Worm (Caenorhabditis elegans): ENCODE data around the gene clec-260.

The clec-260 gene

DNA sequence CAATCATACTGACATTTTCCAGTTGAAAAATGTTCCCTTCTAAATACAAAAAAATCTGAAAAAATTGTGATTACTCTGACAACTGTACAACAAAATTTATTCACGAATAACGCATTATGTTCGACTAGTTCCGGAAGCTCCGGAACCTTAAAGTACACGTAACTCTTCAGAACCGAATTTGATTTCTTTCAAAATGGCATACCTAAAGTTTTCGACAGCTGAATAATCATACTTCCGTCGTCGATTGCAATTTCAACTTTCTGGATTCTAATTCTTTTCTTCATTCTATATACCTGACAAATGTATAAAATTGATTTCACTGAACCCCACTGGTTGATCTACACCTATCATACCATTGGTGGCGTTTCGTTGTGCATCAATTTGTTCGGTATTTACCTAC, 1.6 kb upstream of the clec-260 start, which contains the start of gene sri-67:
sri-67 (plus strand) TSS at position 301 of the 400 bp plus-strand sequence.
- TF ChIP-seq aly-2 (tag; optimal IDR thresholded peaks at IDR 0.05) (no peak), pqm-1 (tag; optimal IDR thresholded peaks at IDR 0.05) (no peak), ZK546.5 (tag; optimal IDR thresholded peaks at IDR 0.05) (no peak)

DNA sequence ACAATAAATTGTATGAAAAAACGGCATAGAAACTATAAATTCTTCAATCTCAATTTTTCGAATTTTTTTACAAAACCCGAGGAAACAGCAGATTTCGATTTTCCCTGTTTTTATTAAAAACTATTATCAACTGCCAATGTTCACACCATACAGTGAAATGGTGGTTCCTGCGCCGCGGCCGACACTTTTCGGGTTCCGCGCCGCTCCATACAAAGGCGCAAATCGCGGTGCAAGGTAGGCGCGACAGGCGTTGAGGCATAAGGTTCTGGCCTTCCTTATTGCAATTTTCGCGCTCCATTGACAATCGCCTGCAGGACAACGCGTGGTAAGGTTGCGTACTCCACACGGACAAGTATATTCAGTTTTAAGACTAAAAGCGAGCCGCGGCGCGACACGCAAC, 675 bp upstream of the clec-260 start:
- TF ChIP-seq eor-1 (tag; optimal IDR thresholded peaks at IDR 0.05) (no peak), lsy-12 (tag; optimal IDR thresholded peaks at IDR 0.05) (no peak), nhr-23 (tag; optimal IDR thresholded peaks at IDR 0.05) (no peak), ceh-16 (tag; optimal IDR thresholded peaks at IDR 0.05) (no peak), fkh-10 (GFP tag; optimal IDR thresholded peaks at IDR 0.05) (no peak), aly-2 (tag; optimal IDR thresholded peaks at IDR 0.05) (no peak), jun-1 (tag; optimal IDR thresholded peaks at IDR 0.05) (no peak), sea-2 (GFP tag; optimal IDR thresholded peaks at IDR 0.05) (no peak), nhr-11 (tag; optimal IDR thresholded peaks at IDR 0.05) (no peak), lin-15B (tag; optimal IDR thresholded peaks at IDR 0.05) (no peak), egl-27 (tag; optimal IDR thresholded peaks at IDR 0.05) (no peak), elt-2 (tag; optimal IDR thresholded peaks at IDR 0.05) (no peak), nhr-25 (tag; optimal IDR thresholded peaks at IDR 0.05) (no peak), daf-12 (tag; optimal IDR thresholded peaks at IDR 0.05) (no peak), nhr-43 (tag; optimal IDR thresholded peaks at IDR 0.05; ENCODE audit: poor library complexity, severe bottlenecking) (no peak), hmg-11 (tag; optimal IDR thresholded peaks at IDR 0.05) (no peak), ceh-28 (tag; optimal IDR thresholded peaks at IDR 0.05) (no peak), ZK546.5 (tag; optimal IDR thresholded peaks at IDR 0.05) (no peak), unc-62 (GFP tag; optimal IDR thresholded peaks at IDR 0.05) (no peak)

DNA sequence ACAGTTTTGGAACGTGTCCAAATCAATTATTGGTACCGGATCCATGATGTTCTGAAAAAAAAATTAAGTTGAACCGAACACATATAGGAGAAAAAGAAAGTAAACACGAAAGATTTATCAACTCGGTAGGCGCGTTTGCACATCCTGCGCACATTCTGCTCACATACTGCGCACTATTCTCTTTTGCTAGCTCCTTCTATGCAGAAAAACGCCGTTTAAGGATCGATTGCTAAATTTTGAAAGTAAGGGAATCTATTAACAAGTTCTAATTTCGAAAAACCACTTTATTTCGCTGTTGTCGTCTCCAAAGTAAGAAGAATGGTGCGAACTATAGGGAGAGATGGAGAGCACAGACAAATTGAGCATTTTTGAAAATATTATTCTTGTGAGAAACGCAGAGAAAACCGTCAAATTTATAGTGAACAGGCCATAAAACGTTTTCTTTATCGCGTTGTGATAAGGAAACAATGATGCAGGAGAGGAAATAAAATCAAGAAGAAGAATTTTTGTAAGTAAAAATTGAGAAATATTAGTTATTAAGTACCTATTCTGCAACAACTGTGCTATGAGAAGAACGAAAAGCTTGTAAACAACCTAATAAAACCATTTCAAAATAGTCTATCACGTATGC, 4.2 kb downstream of the clec-260 start, which contains the start of gene Y60A3A.24:
Y60A3A.24 (minus strand) TSS at position 51 of the 631 bp plus-strand sequence.
- TF ChIP-seq aly-2 (tag; optimal IDR thresholded peaks at IDR 0.05) (no peak), nhr-76 (tag; optimal IDR thresholded peaks at IDR 0.05) (no peak), ceh-16 (tag; optimal IDR thresholded peaks at IDR 0.05) (no peak), fkh-10 (GFP tag; optimal IDR thresholded peaks at IDR 0.05) (no peak), pqm-1 (tag; optimal IDR thresholded peaks at IDR 0.05) (peak; percentile 43), lin-39 (tag; optimal IDR thresholded peaks at IDR 0.05) (no peak), elt-2 (tag; optimal IDR thresholded peaks at IDR 0.05) (peak; percentile 88)

DNA sequence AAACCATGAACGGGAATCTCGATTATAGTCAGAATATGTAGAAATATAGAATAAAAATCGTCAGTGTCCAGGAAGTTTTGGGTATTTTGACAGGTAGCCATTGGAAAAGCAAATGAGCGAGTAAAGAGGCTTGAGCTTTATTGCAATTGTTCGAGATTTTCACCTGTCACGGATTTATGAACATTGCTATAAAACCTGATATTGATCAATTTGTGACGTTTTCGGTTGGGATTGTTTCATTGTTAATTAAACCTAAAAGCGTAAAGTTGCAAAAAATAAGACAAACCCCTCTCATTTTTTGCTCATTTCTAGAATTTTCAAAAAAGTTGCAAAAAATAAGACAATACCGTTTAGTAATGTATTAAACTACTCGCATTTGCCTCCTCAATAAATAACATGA, 7.9 kb downstream of the clec-260 start, which contains the start of gene srh-183:
srh-183 (minus strand) TSS at position 101 of the 400 bp plus-strand sequence.
- TF ChIP-seq eor-1 (tag; optimal IDR thresholded peaks at IDR 0.05) (no peak), zag-1 (tag; optimal IDR thresholded peaks at IDR 0.05) (no peak), unc-39 (tag; optimal IDR thresholded peaks at IDR 0.05) (no peak), nhr-11 (tag; optimal IDR thresholded peaks at IDR 0.05) (no peak), jun-1 (tag; optimal IDR thresholded peaks at IDR 0.05) (no peak), aly-2 (tag; optimal IDR thresholded peaks at IDR 0.05) (no peak), hmg-11 (tag; optimal IDR thresholded peaks at IDR 0.05) (no peak), daf-12 (tag; optimal IDR thresholded peaks at IDR 0.05) (no peak), nhr-28 (tag; optimal IDR thresholded peaks at IDR 0.05) (no peak), lin-39 (tag; optimal IDR thresholded peaks at IDR 0.05) (no peak), pha-4 (tag; optimal IDR thresholded peaks at IDR 0.05) (no peak), unc-62 (GFP tag; optimal IDR thresholded peaks at IDR 0.05) (no peak)

DNA sequence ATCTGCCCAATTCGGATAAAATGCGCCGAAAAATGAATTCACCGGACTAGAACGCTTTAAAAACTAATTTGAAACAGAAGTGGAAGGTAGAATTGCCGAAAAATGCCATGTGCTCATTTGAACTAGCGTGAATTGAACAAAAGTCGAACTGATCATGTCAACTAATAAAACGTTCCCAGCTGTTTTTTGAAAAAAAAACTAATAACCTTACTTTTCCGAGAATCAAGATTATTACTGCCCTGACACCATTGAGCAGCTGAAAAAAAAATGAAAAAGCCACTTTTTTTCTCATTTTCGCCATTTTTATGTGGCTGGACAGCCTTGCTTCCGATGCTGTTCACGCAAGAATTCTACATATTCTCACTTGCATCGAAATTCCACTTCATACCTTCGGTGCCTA, 13.1 kb downstream of the clec-260 start, which contains the start of gene srh-173:
srh-173 (plus strand) TSS at position 301 of the 400 bp plus-strand sequence.
- TF ChIP-seq pqm-1 (tag; optimal IDR thresholded peaks at IDR 0.05), result no peak
- TF ChIP-seq pha-4 (tag; optimal IDR thresholded peaks at IDR 0.05), result no peak
- no peak for TF ChIP-seq nhr-43 (tag; optimal IDR thresholded peaks at IDR 0.05; ENCODE audit: poor library complexity, severe bottlenecking)
- TF ChIP-seq lin-15B (tag; optimal IDR thresholded peaks at IDR 0.05), result no peak
- no peak for TF ChIP-seq eor-1 (tag; optimal IDR thresholded peaks at IDR 0.05)
- no peak for TF ChIP-seq R02D3.7 (tag; optimal IDR thresholded peaks at IDR 0.05)
- no peak for TF ChIP-seq egl-27 (tag; optimal IDR thresholded peaks at IDR 0.05)
- no peak for TF ChIP-seq elt-1 (tag; optimal IDR thresholded peaks at IDR 0.05)
- no peak for TF ChIP-seq ceh-28 (tag; optimal IDR thresholded peaks at IDR 0.05)
- no peak for TF ChIP-seq mml-1 (tag; optimal IDR thresholded peaks at IDR 0.05)
- TF ChIP-seq nhr-11 (tag; optimal IDR thresholded peaks at IDR 0.05), result no peak
- TF ChIP-seq elt-3 (tag; optimal IDR thresholded peaks at IDR 0.05), result no peak
- no peak for TF ChIP-seq ZK546.5 (tag; optimal IDR thresholded peaks at IDR 0.05)
- TF ChIP-seq nhr-25 (tag; optimal IDR thresholded peaks at IDR 0.05), result no peak
- TF ChIP-seq hmg-11 (tag; optimal IDR thresholded peaks at IDR 0.05), result no peak
